Worm (Caenorhabditis elegans) whole organism, L2 larva: Measurements from ENCODE around the gene C07G1.15.

Source experiments
- aly-2 ChIP-seq: fragments of 150-350 bp; optimal IDR thresholded peaks from 2 replicates; lab custom pipeline; 2014; ENCODE audit warnings: missing biosample characterization, missing genetic modification characterization
- ama-1 ChIP-seq: fragments of 150-350 bp; optimal IDR thresholded peaks from 2 replicates; lab custom pipeline; 2018; ENCODE audit warnings: inconsistent platforms
- ceh-16 ChIP-seq: fragments of 150-350 bp; optimal IDR thresholded peaks from 2 replicates; lab custom pipeline; 2014; ENCODE audit warnings: missing biosample characterization, missing genetic modification characterization
- lin-13 ChIP-seq: fragments of 150-350 bp; optimal IDR thresholded peaks from 2 replicates; lab custom pipeline; 2014; ENCODE audit warnings: missing biosample characterization, missing genetic modification reagents, missing genetic modification characterization
- mab-5 ChIP-seq: fragments of 150-350 bp; optimal IDR thresholded peaks from 2 replicates; lab custom pipeline; 2014; ENCODE audit warnings: missing biosample characterization, missing genetic modification characterization
- nhr-10 ChIP-seq: sonication (generic microtip); optimal IDR thresholded peaks from 2 replicates; lab custom pipeline; 2017; ENCODE audit warnings: missing biosample characterization, missing genetic modification characterization
- nhr-6 ChIP-seq: fragments of 150-350 bp; optimal IDR thresholded peaks from 2 replicates; lab custom pipeline; 2014; ENCODE audit warnings: missing biosample characterization, missing genetic modification characterization

- no peak for TF ChIP-seq aly-2
- no peak for TF ChIP-seq nhr-10
- no peak for TF ChIP-seq ceh-16 (tag; lab: Kevin White, UChicago)
- no peak for TF ChIP-seq ama-1 (lab: Kevin White, UChicago)
- no peak for TF ChIP-seq mab-5 (tag; lab: Kevin White, UChicago)
- no peak for TF ChIP-seq nhr-6 (tag; lab: Kevin White, UChicago)
- no peak for TF ChIP-seq lin-13 (GFP tag; lab: Kevin White, UChicago)
Measured at ce11 chrIV:8171376-8171775, 1.6 kb downstream of the C07G1.15 start.
